Worm (Caenorhabditis elegans) whole organism, early embryonic: ENCODE data around the gene dif-1.
A peak's percentile ranks its signal among the peaks of the same experiment; 100 is the strongest.

Experiments
- B0310.2 ChIP-seq: sonication (generic microtip); optimal IDR thresholded peaks from 2 replicates; lab custom pipeline; 2016; ENCODE audit warnings: mild to moderate bottlenecking, missing genetic modification characterization, missing compliant biosample characterization
- ama-1 ChIP-seq: fragments of 150-350 bp; optimal IDR thresholded peaks from 2 replicates; lab custom pipeline; 2014
- ceh-13 ChIP-seq: fragments of 200-800 bp; sonication (Bioruptor generic); optimal IDR thresholded peaks from 2 replicates; lab custom pipeline; 2018; ENCODE audit warnings: mild to moderate bottlenecking, missing genetic modification characterization, missing compliant biosample characterization
- hmbx-1 ChIP-seq: sonication (generic microtip); optimal IDR thresholded peaks from 2 replicates; lab custom pipeline; 2016; ENCODE audit warnings: mild to moderate bottlenecking, missing genetic modification characterization, missing compliant biosample characterization
- sea-1 ChIP-seq: fragments of 200-800 bp; sonication (Bioruptor generic); conservative IDR thresholded peaks from 2 replicates; pipeline ENCODE4 v1.3.6; 2022; ENCODE audit warnings: missing genetic modification characterization, missing compliant biosample characterization
- tbx-37 ChIP-seq: fragments of 200-800 bp; sonication (Bioruptor generic); conservative IDR thresholded peaks from 2 replicates; pipeline ENCODE4 v1.3.6; 2022; ENCODE audit warnings: missing genetic modification reagents, missing genetic modification characterization, missing compliant biosample characterization

DNA sequence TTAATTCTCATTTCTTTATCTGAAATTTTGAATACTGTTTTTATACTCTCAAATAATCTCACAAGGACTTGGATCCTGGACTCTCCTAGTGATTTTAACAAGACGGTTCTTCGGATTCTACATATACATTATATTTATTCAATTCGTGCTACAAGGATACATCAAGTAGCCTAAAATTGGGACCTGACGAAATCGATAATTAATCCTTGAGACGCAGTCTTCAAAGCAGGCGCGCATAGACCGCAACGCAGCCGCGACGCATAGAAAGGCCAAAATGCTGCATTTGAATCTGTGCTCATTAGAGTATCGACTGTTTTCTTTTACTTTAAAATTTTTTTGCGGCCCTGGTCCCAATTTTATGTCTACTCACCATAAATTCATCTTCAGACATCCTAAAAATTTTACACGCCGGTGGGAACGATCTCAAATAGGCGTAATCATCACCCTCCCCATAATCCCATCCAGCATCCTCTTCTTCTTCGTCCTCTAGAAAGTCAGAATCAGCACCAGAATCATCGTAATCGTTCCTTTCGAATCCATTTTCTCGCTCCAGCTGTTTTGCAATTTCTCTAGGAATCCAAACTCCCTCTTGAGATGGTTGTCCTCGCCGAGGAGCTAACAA lies 22.4 kb upstream of the dif-1 start, which contains the start of gene cec-4:
- TF ChIP-seq B0310.2 (tag; lab: Kevin White, UChicago): no peak
- no peak for TF ChIP-seq ceh-13 (GFP tag; lab: Kevin White, UChicago)
- peak; percentile 52 for TF ChIP-seq ama-1 (lab: Kevin White, UChicago)
- TF ChIP-seq sea-1: no peak
- TF ChIP-seq tbx-37: no peak
- no peak for TF ChIP-seq hmbx-1 (tag; lab: Kevin White, UChicago)
